Fruit fly (Drosophila melanogaster): Measurements from ENCODE around the gene sba.

Gene sba

DNA sequence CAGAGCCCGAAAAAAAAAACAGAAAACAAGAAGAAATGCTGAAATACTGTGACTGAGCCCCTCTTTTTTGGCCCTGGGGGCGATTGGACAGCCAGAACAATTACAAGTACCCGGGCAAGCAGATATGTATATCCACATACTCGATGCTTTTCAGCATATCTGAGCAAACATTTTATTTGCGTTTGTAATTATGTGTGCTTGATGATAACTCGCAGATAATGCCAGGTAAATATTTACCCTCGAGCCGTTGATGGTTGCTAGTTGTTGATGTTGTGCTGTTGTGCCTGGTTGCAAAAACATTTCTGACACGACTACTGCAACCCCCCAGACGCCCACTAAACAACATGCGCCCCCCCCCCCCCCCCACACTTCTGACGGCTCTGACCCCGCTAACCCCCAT lies 3.4 kb downstream of the sba start (continued):
- TF ChIP-seq CG6175 (GFP tag; IDR thresholded peaks at IDR 0.05) (no peak), CTCF (GFP tag; optimal IDR thresholded peaks at IDR 0.05) (peak; percentile 39), otp (GFP tag; IDR thresholded peaks at IDR 0.05) (peak; percentile 64; the same call in 2 of the 3 replicates), pan (optimal IDR thresholded peaks at IDR 0.05) (no peak), pan (GFP tag; optimal IDR thresholded peaks at IDR 0.05 in 1 of 2, IDR thresholded peaks at IDR 0.05 in 1 of 2) (peak in 1 of 2 experiments; percentile 54), CG7928 (GFP tag; optimal IDR thresholded peaks at IDR 0.05) (peak; percentile 26), en (GFP tag; optimal IDR thresholded peaks at IDR 0.05) (no peak), Nf-YB (GFP tag; optimal IDR thresholded peaks at IDR 0.05) (peak; percentile 22), HmgD (GFP tag; optimal IDR thresholded peaks at IDR 0.05) (no peak), CG18619 (GFP tag; optimal IDR thresholded peaks at IDR 0.05) (peak; percentile 54), trh (GFP tag; optimal IDR thresholded peaks at IDR 0.05) (no peak), psq (GFP tag; optimal IDR thresholded peaks at IDR 0.05) (no peak), zf30C (GFP tag; optimal IDR thresholded peaks at IDR 0.05) (no peak), btn (GFP tag; optimal IDR thresholded peaks at IDR 0.05) (no peak), Rfx (GFP tag; IDR thresholded peaks at IDR 0.05) (peak; percentile 53; the same call in 1 of the 2 replicates), CG18599 (GFP tag; optimal IDR thresholded peaks at IDR 0.05) (peak; percentile 74), yki (optimal IDR thresholded peaks at IDR 0.05) (no peak), chm (GFP tag; IDR thresholded peaks at IDR 0.05) (0 out of 2 replicates have a peak, but pooled peaks have one; percentile 35), CG17568 (GFP tag; optimal IDR thresholded peaks at IDR 0.05) (peak; percentile 72), CG4617 (GFP tag; optimal IDR thresholded peaks at IDR 0.05; ENCODE audit: borderline replicate concordance) (no peak), CG10543 (GFP tag; optimal IDR thresholded peaks at IDR 0.05) (peak; percentile 76), hbn (GFP tag; IDR thresholded peaks at IDR 0.05; ENCODE audit: partially characterized antibody) (no peak), Rx (GFP tag; IDR thresholded peaks at IDR 0.05) (0 out of 2 replicates have a peak, but pooled peaks have one; percentile 9), CG12236 (GFP tag; optimal IDR thresholded peaks at IDR 0.05) (no peak), CG18476 (GFP tag; optimal IDR thresholded peaks at IDR 0.05) (no peak), fu2 (GFP tag; optimal IDR thresholded peaks at IDR 0.05) (no peak), bowl (GFP tag; IDR thresholded peaks at IDR 0.05) (no peak), dysf (GFP tag; IDR thresholded peaks at IDR 0.05) (peak; percentile 24; the same call in 1 of the 3 replicates), CG8290 (GFP tag; optimal IDR thresholded peaks at IDR 0.05) (no peak), CG8290 (tag; optimal IDR thresholded peaks at IDR 0.05) (peak in 1 of 2 experiments; percentile 84), ATbp (GFP tag; optimal IDR thresholded peaks at IDR 0.05) (peak; percentile 85), Asciz (GFP tag; optimal IDR thresholded peaks at IDR 0.05) (peak; percentile 66), odd (GFP tag; optimal IDR thresholded peaks at IDR 0.05) (peak; percentile 78), CG3847 (GFP tag; IDR thresholded peaks at IDR 0.05) (no peak), CG14050 (GFP tag; IDR thresholded peaks at IDR 0.05) (no peak), CG33213 (GFP tag; optimal IDR thresholded peaks at IDR 0.05) (no peak), CG17612 (GFP tag; IDR thresholded peaks at IDR 0.05) (no peak), wek (GFP tag; optimal IDR thresholded peaks at IDR 0.05) (peak; percentile 80), NfI (GFP tag; optimal IDR thresholded peaks at IDR 0.05) (peak; percentile 41), Gug (GFP tag; IDR thresholded peaks at IDR 0.05) (no peak), CG8089 (GFP tag; optimal IDR thresholded peaks at IDR 0.05) (no peak), GATAe (GFP tag; conservative IDR thresholded peaks at IDR 0.05) (no peak), wor (GFP tag; IDR thresholded peaks at IDR 0.05) (no peak), HHEX (GFP tag; optimal IDR thresholded peaks at IDR 0.05) (peak; percentile 78), rib (GFP tag; IDR thresholded peaks at IDR 0.05) (no peak), vnd (GFP tag; IDR thresholded peaks at IDR 0.05; ENCODE audit: partially characterized antibody) (no peak), pnt (GFP tag; optimal IDR thresholded peaks at IDR 0.05) (no peak), phol (tag; optimal IDR thresholded peaks at IDR 0.05) (no peak), PHDP (tag; optimal IDR thresholded peaks at IDR 0.05) (peak; percentile 56), MBD-R2 (GFP tag; IDR thresholded peaks at IDR 0.05) (no peak), CG17359 (tag; optimal IDR thresholded peaks at IDR 0.05) (peak; percentile 63), p53 (GFP tag; optimal IDR thresholded peaks at IDR 0.05) (no peak), cas (GFP tag; IDR thresholded peaks at IDR 0.05) (no peak)

All from whole organism, embryonic.